Worm (Caenorhabditis elegans) whole organism, L4/young adult: ENCODE measurements around the gene faah-3.

ENCODE experiments used
- W03F9.2 ChIP-seq: fragments of 150-350 bp; optimal IDR thresholded peaks from 2 replicates; lab custom pipeline; 2014; ENCODE audit warnings: missing biosample characterization, missing genetic modification characterization
- dao-5 ChIP-seq: sonication (generic microtip); optimal IDR thresholded peaks from 2 replicates; lab custom pipeline; 2016; ENCODE audit warnings: missing genotype, missing genetic modification characterization, moderate library complexity, missing compliant biosample characterization
- him-1 ChIP-seq: sonication (generic microtip); optimal IDR thresholded peaks from 2 replicates; lab custom pipeline; 2016; ENCODE audit warnings: missing genotype, missing genetic modification reagents, missing genetic modification characterization, missing compliant biosample characterization

DNA sequence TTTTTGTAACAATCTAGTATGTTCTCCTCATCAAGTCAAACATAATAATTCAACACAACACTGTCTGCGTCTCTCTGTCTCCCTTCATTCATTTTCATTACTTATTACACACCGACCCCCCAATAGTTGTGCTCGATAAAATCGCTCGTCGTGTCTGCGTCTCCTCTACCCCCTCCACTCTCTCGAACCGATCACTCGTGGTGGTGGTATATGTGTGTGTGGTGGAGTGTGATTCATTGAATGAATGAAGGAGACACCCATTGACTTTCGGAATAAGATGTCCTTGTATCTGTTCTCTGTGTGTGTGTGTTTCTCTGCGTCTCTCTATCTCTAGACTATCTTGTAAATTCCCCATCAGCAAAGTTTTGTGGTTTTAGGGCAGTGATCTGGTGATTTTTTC is 12.4 kb upstream of the faah-3 start:
- TF ChIP-seq dao-5 (tag; lab: Kevin White, UChicago) (no peak), him-1 (tag; lab: Kevin White, UChicago) (no peak), W03F9.2 (tag; lab: Kevin White, UChicago) (no peak)
